Worm (Caenorhabditis elegans) whole organism, midembryonic: ENCODE results near the gene lipl-2.

ENCODE experiments used
- T22C8.4 ChIP-seq: fragments of 200-800 bp; sonication (Bioruptor generic); IDR thresholded peaks from 2 replicates; pipeline ENCODE4 v1.3.6; 2022; ENCODE audit warnings: missing genetic modification characterization, missing compliant biosample characterization
- cog-1 ChIP-seq: sonication (generic microtip); optimal IDR thresholded peaks from 2 replicates; lab custom pipeline; 2016; ENCODE audit warnings: missing genetic modification characterization, missing compliant biosample characterization
- flt-1 ChIP-seq: fragments of 200-800 bp; sonication (Bioruptor generic); IDR thresholded peaks from 2 replicates; pipeline ENCODE4 v1.3.6; 2022; ENCODE audit warnings: missing genetic modification characterization, missing compliant biosample characterization
- klf-2 ChIP-seq: fragments of 200-800 bp; sonication (Bioruptor generic); conservative IDR thresholded peaks from 2 replicates; pipeline ENCODE4 v1.3.6; 2022; ENCODE audit warnings: missing genetic modification reagents, missing genetic modification characterization, missing compliant biosample characterization
- ref-1 ChIP-seq: fragments of 200-800 bp; sonication (Bioruptor generic); conservative IDR thresholded peaks from 2 replicates; pipeline ENCODE4 v1.3.6; 2022; ENCODE audit warnings: missing genetic modification reagents, missing genetic modification characterization, missing compliant biosample characterization
- tab-1 ChIP-seq: fragments of 200-800 bp; sonication (Bioruptor generic); IDR thresholded peaks from 2 replicates; pipeline ENCODE4 v1.3.6; 2022; ENCODE audit warnings: missing genetic modification characterization, missing compliant biosample characterization
- ztf-23 ChIP-seq: fragments of 200-800 bp; sonication (Bioruptor generic); IDR thresholded peaks from 2 replicates; pipeline ENCODE4 v1.3.6; 2022; ENCODE audit warnings: missing genetic modification reagents, missing genetic modification characterization, missing compliant biosample characterization
- ztf-29 ChIP-seq: fragments of 200-800 bp; sonication (Bioruptor generic); IDR thresholded peaks from 2 replicates; pipeline ENCODE4 v1.3.6; 2022; ENCODE audit warnings: missing genetic modification reagents, missing genetic modification characterization, missing compliant biosample characterization

- TF ChIP-seq ref-1 (GFP tag; lab: Robert Waterston, UW): no peak
- no peak for TF ChIP-seq klf-2 (GFP tag; lab: Robert Waterston, UW)
- TF ChIP-seq ztf-29 (GFP tag; lab: Robert Waterston, UW): no peak
- no peak for TF ChIP-seq flt-1 (GFP tag; lab: Robert Waterston, UW)
- TF ChIP-seq T22C8.4 (GFP tag; lab: Robert Waterston, UW): no peak
- no peak for TF ChIP-seq cog-1 (tag; lab: Kevin White, UChicago)
- no peak for TF ChIP-seq tab-1
- no peak for TF ChIP-seq ztf-23 (GFP tag; lab: Robert Waterston, UW)
Measured at ce11 chrV:9799076-9799475, 7.7 kb downstream of the lipl-2 start, which contains the start of gene F46B6.13.
